Worm (Caenorhabditis elegans) whole organism, L4 larva: ENCODE results near the gene C33F10.1.

Experiments used
- F44E2.7 ChIP-seq: fragments of 200-800 bp; sonication (Bioruptor generic); IDR thresholded peaks from 2 replicates; pipeline ENCODE4 v2.1.2; 2022; ENCODE audit warnings: missing genetic modification characterization, missing compliant biosample characterization
- T20F7.1 ChIP-seq: fragments of 200-800 bp; sonication (Bioruptor generic); optimal IDR thresholded peaks from 2 replicates; lab custom pipeline; 2018; ENCODE audit warnings: mild to moderate bottlenecking, missing genetic modification characterization, missing compliant biosample characterization
- T26A8.4 ChIP-seq: fragments of 200-800 bp; sonication (Bioruptor generic); IDR thresholded peaks from 2 replicates; pipeline ENCODE4 v1.3.6; 2022; ENCODE audit warnings: missing genetic modification characterization, missing compliant biosample characterization
- Y105C5A.15 ChIP-seq: fragments of 200-800 bp; sonication (Bioruptor generic); IDR thresholded peaks from 2 replicates; pipeline ENCODE4 v1.3.6; 2022; ENCODE audit warnings: missing genetic modification characterization, missing compliant biosample characterization
- Y48G9A.11 ChIP-seq: fragments of 200-800 bp; sonication (Bioruptor generic); IDR thresholded peaks from 2 replicates; pipeline ENCODE4 v1.3.6; 2022; ENCODE audit warnings: missing genetic modification reagents, missing genetic modification characterization, missing compliant biosample characterization
- Y5F2A.4 ChIP-seq: fragments of 200-800 bp; sonication (Bioruptor generic); optimal IDR thresholded peaks from 2 replicates; lab custom pipeline; 2018; ENCODE audit warnings: mild to moderate bottlenecking, missing genetic modification characterization, missing compliant biosample characterization
- aha-1 ChIP-seq: fragments of 150-350 bp; peaks from one replicate; lab custom pipeline; 2014; ENCODE audit warnings: missing biosample characterization, missing genetic modification characterization
- ceh-20 ChIP-seq: fragments of 200-800 bp; sonication (Bioruptor generic); IDR thresholded peaks from 2 replicates; pipeline ENCODE4 v1.3.6; 2022; ENCODE audit warnings: missing genetic modification reagents, missing genetic modification characterization, missing compliant biosample characterization
- ceh-44 ChIP-seq: fragments of 200-800 bp; sonication (Bioruptor generic); IDR thresholded peaks from 2 replicates; pipeline ENCODE4 v1.3.6; 2022; ENCODE audit warnings: missing genetic modification reagents, missing genetic modification characterization, missing compliant biosample characterization
- ceh-62 ChIP-seq: sonication (generic microtip); optimal IDR thresholded peaks from 2 replicates; lab custom pipeline; 2017; ENCODE audit warnings: missing biosample characterization, missing genetic modification characterization
- daf-12 ChIP-seq: fragments of 150-350 bp; optimal IDR thresholded peaks from 2 replicates; lab custom pipeline; 2014; ENCODE audit warnings: missing biosample characterization, missing genetic modification reagents, missing genetic modification characterization
- daf-16 ChIP-seq, 3 experiments: sonication (generic microtip); optimal IDR thresholded peaks; 2 replicates each; lab custom pipeline; 2016 to 2017; ENCODE audit warnings: missing genetic modification characterization in 3 of 3, missing genetic modification reagents in 3 of 3, mild to moderate bottlenecking in 2 of 3, missing compliant biosample characterization in 2 of 3, missing biosample characterization in 1 of 3, moderate library complexity in 1 of 3
- daf-19 ChIP-seq: fragments of 200-800 bp; sonication (Bioruptor generic); conservative IDR thresholded peaks from 2 replicates; pipeline ENCODE4 v1.3.6; 2022; ENCODE audit warnings: missing genetic modification characterization, missing compliant biosample characterization
- daf-8 ChIP-seq: fragments of 200-800 bp; sonication (Bioruptor generic); IDR thresholded peaks from 2 replicates; pipeline ENCODE4 v1.3.6; 2022; ENCODE audit warnings: missing genetic modification characterization, missing compliant biosample characterization
- dpl-1 ChIP-seq: fragments of 150-350 bp; optimal IDR thresholded peaks from 2 replicates; lab custom pipeline; 2014; ENCODE audit warnings: missing biosample characterization, missing genetic modification reagents, missing genetic modification characterization
- duxl-1 ChIP-seq: sonication (generic microtip); optimal IDR thresholded peaks from 2 replicates; lab custom pipeline; 2016; ENCODE audit warnings: mild to moderate bottlenecking, missing genetic modification characterization, moderate library complexity, missing compliant biosample characterization; ENCODE audit not compliant: poor library complexity
- gei-8 ChIP-seq: fragments of 200-800 bp; sonication (Bioruptor generic); optimal IDR thresholded peaks from 2 replicates; lab custom pipeline; 2018; ENCODE audit warnings: mild to moderate bottlenecking, missing genetic modification characterization, missing compliant biosample characterization
- hif-1 ChIP-seq, 2 experiments: sonication (generic microtip); optimal IDR thresholded peaks; 2 replicates each; lab custom pipeline; 2016 to 2017; ENCODE audit warnings: missing compliant biosample characterization in 2 of 2, missing genetic modification characterization in 2 of 2, missing genetic modification reagents in 2 of 2, missing genotype in 2 of 2, mild to moderate bottlenecking in 1 of 2
- hmg-1.1 ChIP-seq: fragments of 200-800 bp; sonication (Bioruptor generic); IDR thresholded peaks from 2 replicates; pipeline ENCODE4 v1.3.6; 2022; ENCODE audit warnings: missing genetic modification reagents, missing genetic modification characterization, missing compliant biosample characterization
- lin-1 ChIP-seq: fragments of 200-800 bp; sonication (Bioruptor generic); IDR thresholded peaks from 2 replicates; pipeline ENCODE4 v1.3.6; 2022; ENCODE audit warnings: missing genetic modification reagents, missing genetic modification characterization, missing compliant biosample characterization
- lin-13 ChIP-seq: fragments of 150-350 bp; optimal IDR thresholded peaks from 2 replicates; lab custom pipeline; 2014; ENCODE audit warnings: missing biosample characterization, missing genetic modification reagents, missing genetic modification characterization
- lin-29 ChIP-seq: fragments of 200-800 bp; sonication (Bioruptor generic); IDR thresholded peaks from 2 replicates; pipeline ENCODE4 v1.3.6; 2022; ENCODE audit warnings: missing genetic modification reagents, missing genetic modification characterization, missing compliant biosample characterization
- lin-39 ChIP-seq: fragments of 150-350 bp; optimal IDR thresholded peaks from 2 replicates; lab custom pipeline; 2014; ENCODE audit warnings: missing biosample characterization, missing genetic modification reagents, missing genetic modification characterization
- lir-3 ChIP-seq: sonication (generic microtip); optimal IDR thresholded peaks from 2 replicates; lab custom pipeline; 2016; ENCODE audit warnings: mild to moderate bottlenecking, missing genetic modification characterization, missing compliant biosample characterization
- lsy-2 ChIP-seq, 2 experiments: fragments of 150-350 bp in 1 of 2; sonication (generic microtip) in 1 of 2; optimal IDR thresholded peaks; 2 replicates each; lab custom pipeline; 2014 to 2017; ENCODE audit warnings: missing biosample characterization in 2 of 2, missing genetic modification characterization in 2 of 2
- mdt-29 ChIP-seq: fragments of 200-800 bp; sonication (Bioruptor generic); IDR thresholded peaks from 2 replicates; pipeline ENCODE4 v1.3.6; 2022; ENCODE audit warnings: missing genetic modification reagents, missing genetic modification characterization, missing compliant biosample characterization
- mep-1 ChIP-seq: fragments of 150-350 bp; sonication (generic microtip); optimal IDR thresholded peaks from 3 replicates; lab custom pipeline; 2014; ENCODE audit warnings: missing biosample characterization, missing genetic modification characterization
- mxl-2 ChIP-seq: fragments of 200-800 bp; sonication (Bioruptor generic); conservative IDR thresholded peaks from 2 replicates; pipeline ENCODE4 v1.3.6; 2022; ENCODE audit warnings: missing genetic modification reagents, missing genetic modification characterization, missing compliant biosample characterization
- nhr-10 ChIP-seq: fragments of 150-350 bp; optimal IDR thresholded peaks from 2 replicates; lab custom pipeline; 2014; ENCODE audit warnings: missing biosample characterization, missing genetic modification characterization
- nhr-111 ChIP-seq: fragments of 200-800 bp; sonication (Bioruptor generic); optimal IDR thresholded peaks from 2 replicates; lab custom pipeline; 2018; ENCODE audit warnings: mild to moderate bottlenecking, missing genetic modification characterization, missing compliant biosample characterization
- nhr-25 ChIP-seq: sonication (generic microtip); optimal IDR thresholded peaks from 2 replicates; lab custom pipeline; 2017; ENCODE audit warnings: missing genetic modification characterization, mild to moderate bottlenecking, missing compliant biosample characterization, antibody characterized with exemption, moderate library complexity, borderline replicate concordance; ENCODE audit not compliant: insufficient read depth
- nhr-6 ChIP-seq: fragments of 150-350 bp; optimal IDR thresholded peaks from 2 replicates; lab custom pipeline; 2014; ENCODE audit warnings: missing biosample characterization, missing genetic modification characterization
- nhr-76 ChIP-seq: fragments of 150-350 bp; optimal IDR thresholded peaks from 2 replicates; lab custom pipeline; 2014; ENCODE audit warnings: missing biosample characterization, missing genetic modification characterization
- nhr-77 ChIP-seq: fragments of 150-350 bp; optimal IDR thresholded peaks from 2 replicates; lab custom pipeline; 2014; ENCODE audit warnings: missing biosample characterization, missing genetic modification characterization
- skn-1 ChIP-seq: fragments of 150-350 bp; optimal IDR thresholded peaks from 2 replicates; lab custom pipeline; 2014; ENCODE audit warnings: missing biosample characterization, missing genetic modification characterization
- spr-1 ChIP-seq: sonication (generic microtip); optimal IDR thresholded peaks from 2 replicates; lab custom pipeline; 2016; ENCODE audit warnings: mild to moderate bottlenecking, missing genetic modification characterization, missing compliant biosample characterization
- spr-3 ChIP-seq: fragments of 200-800 bp; sonication (Bioruptor generic); optimal IDR thresholded peaks from 2 replicates; lab custom pipeline; 2018; ENCODE audit warnings: mild to moderate bottlenecking, missing genetic modification characterization, missing compliant biosample characterization
- tra-1 ChIP-seq: fragments of 200-800 bp; sonication (Bioruptor generic); IDR thresholded peaks from 2 replicates; pipeline ENCODE4 v1.3.6; 2022; ENCODE audit warnings: missing genetic modification reagents, missing genetic modification characterization, missing compliant biosample characterization
- unc-39 ChIP-seq: sonication (generic microtip); optimal IDR thresholded peaks from 2 replicates; lab custom pipeline; 2017; ENCODE audit warnings: missing biosample characterization, missing genetic modification characterization
- unc-62 ChIP-seq, 3 experiments: fragments of 150-350 bp in 1 of 3; sonication (generic microtip); optimal IDR thresholded peaks in 2 of 3; peaks in 1 of 3; 1 replicate in 1 of 3; 2 replicates in 2 of 3; lab custom pipeline; 2014 to 2017; ENCODE audit warnings: missing biosample characterization in 3 of 3, missing genetic modification characterization in 3 of 3, missing genetic modification reagents in 3 of 3, missing genotype in 1 of 3
- ztf-11 ChIP-seq: fragments of 150-350 bp; optimal IDR thresholded peaks from 2 replicates; lab custom pipeline; 2014; ENCODE audit warnings: missing biosample characterization, missing genetic modification characterization

C33F10.1 gene

ce11 chrII:4834761-4835160 lies at the start of gene C33F10.1, which contains the start of gene C33F10.11:
Gene C33F10.1, plus strand, starts transcription at chrII:4835023.
Gene C33F10.11, minus strand, starts transcription at chrII:4834861.
- TF ChIP-seq dpl-1 (GFP tag; lab: Kevin White, UChicago): no peak
- TF ChIP-seq T26A8.4 (GFP tag; lab: Robert Waterston, UW): no peak
- TF ChIP-seq F44E2.7 (GFP tag; lab: Robert Waterston, UW): no peak
- no peak for TF ChIP-seq lin-29 (GFP tag; lab: Robert Waterston, UW)
- no peak for TF ChIP-seq mep-1
- no peak for TF ChIP-seq nhr-77 (tag; lab: Kevin White, UChicago)
- no peak for TF ChIP-seq daf-8 (GFP tag; lab: Robert Waterston, UW)
- no peak for TF ChIP-seq lin-39
- no peak for TF ChIP-seq unc-62 (GFP tag; optimal IDR thresholded peaks at IDR 0.05 in 1 of 2; lab: Kevin White, UChicago)
- TF ChIP-seq unc-62 (tag; optimal IDR thresholded peaks at IDR 0.05; lab: Kevin White, UChicago): no peak

DNA sequence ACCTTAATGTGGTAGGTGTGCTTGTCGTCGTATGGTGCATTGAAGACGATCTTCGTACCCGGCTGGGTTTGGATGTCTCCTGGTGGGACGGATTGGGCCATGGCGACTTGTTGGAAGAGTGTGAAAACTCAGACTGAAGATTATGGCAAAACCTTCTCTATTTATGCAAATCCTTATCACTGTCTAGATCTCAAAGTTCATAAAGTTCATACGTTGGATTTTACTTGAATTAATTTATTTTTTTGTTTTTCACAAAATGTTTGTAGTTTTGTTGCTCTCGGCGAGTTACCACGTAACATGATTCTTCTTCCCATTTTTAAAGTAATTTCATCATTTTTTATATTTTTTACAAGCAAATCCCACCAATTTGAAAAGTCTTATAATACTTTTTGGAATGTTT lies 48.6 kb upstream of the C33F10.1 start, which contains the start of gene msp-3:
Gene msp-3, minus strand, starts transcription at position 101 of the 400 bp plus-strand sequence.
- TF ChIP-seq nhr-10 (tag; lab: Kevin White, UChicago) (no peak), T20F7.1 (GFP tag; lab: Kevin White, UChicago) (no peak), mdt-29 (GFP tag; lab: Robert Waterston, UW) (no peak), Y5F2A.4 (no peak), nhr-25 (no peak), lsy-2 (tag; optimal IDR thresholded peaks at IDR 0.05; lab: Kevin White, UChicago) (no peak), daf-8 (GFP tag; lab: Robert Waterston, UW) (no peak), ztf-11 (tag; lab: Kevin White, UChicago) (no peak), unc-39 (no peak), nhr-6 (no peak), skn-1 (tag; lab: Kevin White, UChicago) (no peak), nhr-111 (GFP tag; lab: Kevin White, UChicago) (no peak), daf-16 (GFP tag; optimal IDR thresholded peaks at IDR 0.05; lab: Kevin White, UChicago) (no peak), daf-16 (tag; optimal IDR thresholded peaks at IDR 0.05; lab: Kevin White, UChicago) (no peak), mxl-2 (GFP tag; lab: Robert Waterston, UW) (no peak)

- TF ChIP-seq ceh-44 (GFP tag; lab: Robert Waterston, UW) (no peak), aha-1 (tag; lab: Kevin White, UChicago) (peak; percentile 35), unc-62 (GFP tag; optimal IDR thresholded peaks at IDR 0.05 in 1 of 2; lab: Kevin White, UChicago) (peak in 1 of 2 experiments; percentile 94), unc-62 (tag; optimal IDR thresholded peaks at IDR 0.05; lab: Kevin White, UChicago) (no peak)
Measured at ce11 chrII:4789835-4790343, 44.9 kb upstream of the C33F10.1 start, which contains the start of gene F26G1.15. Gene F26G1.15, plus strand, starts transcription at chrII:4790293.

- TF ChIP-seq gei-8 (GFP tag; lab: Kevin White, UChicago) (no peak), lin-13 (GFP tag; lab: Kevin White, UChicago) (no peak), hif-1 (tag; optimal IDR thresholded peaks at IDR 0.05; lab: Kevin White, UChicago) (no peak), ceh-62 (tag; lab: Kevin White, UChicago) (no peak), hmg-1.1 (GFP tag; lab: Robert Waterston, UW) (no peak), lir-3 (tag; lab: Kevin White, UChicago) (no peak), tra-1 (no peak), nhr-76 (no peak), ceh-20 (GFP tag; lab: Robert Waterston, UW) (no peak), Y48G9A.11 (GFP tag; lab: Robert Waterston, UW) (peak; percentile 87), T20F7.1 (GFP tag; lab: Kevin White, UChicago) (peak; percentile 79), Y105C5A.15 (GFP tag; lab: Robert Waterston, UW) (no peak), duxl-1 (tag; lab: Kevin White, UChicago) (no peak), mxl-2 (GFP tag; lab: Robert Waterston, UW) (no peak), lin-1 (GFP tag; lab: Robert Waterston, UW) (no peak), lin-39 (no peak), daf-12 (tag; lab: Kevin White, UChicago) (no peak), daf-19 (no peak), spr-1 (tag; lab: Kevin White, UChicago) (peak; percentile 88), spr-3 (GFP tag; lab: Kevin White, UChicago) (peak; percentile 91)
Measured at ce11 chrII:4790687-4791086, 44.1 kb upstream of the C33F10.1 start.
